Worm (Caenorhabditis elegans) whole organism, late embryonic: ENCODE data around the gene pax-1.

Experiments
- ceh-34 ChIP-seq: sonication (generic microtip); optimal IDR thresholded peaks from 2 replicates; lab custom pipeline; 2016; ENCODE audit warnings: mild to moderate bottlenecking, missing genetic modification characterization, missing compliant biosample characterization
- che-1 ChIP-seq: sonication (generic microtip); optimal IDR thresholded peaks from 2 replicates; lab custom pipeline; 2016; ENCODE audit warnings: mild to moderate bottlenecking, missing genetic modification characterization, missing compliant biosample characterization
- fkh-10 ChIP-seq: fragments of 150-350 bp; optimal IDR thresholded peaks from 2 replicates; lab custom pipeline; 2014; ENCODE audit warnings: missing biosample characterization, missing genetic modification reagents, missing genetic modification characterization
- lin-11 ChIP-seq: fragments of 200-800 bp; sonication (Bioruptor generic); optimal IDR thresholded peaks from 2 replicates; lab custom pipeline; 2018; ENCODE audit warnings: mild to moderate bottlenecking, missing genetic modification characterization, missing compliant biosample characterization
- madf-2 ChIP-seq: sonication (generic microtip); optimal IDR thresholded peaks from 2 replicates; lab custom pipeline; 2017; ENCODE audit warnings: missing genetic modification characterization, missing compliant biosample characterization
- nhr-11 ChIP-seq: fragments of 150-350 bp; optimal IDR thresholded peaks from 2 replicates; lab custom pipeline; 2014; ENCODE audit warnings: missing biosample characterization, missing genetic modification characterization
- pha-4 ChIP-seq: fragments of 150-350 bp; optimal IDR thresholded peaks from 2 replicates; lab custom pipeline; 2018; ENCODE audit warnings: missing biosample characterization, missing genetic modification reagents, missing genetic modification characterization
- pqm-1 ChIP-seq: sonication (generic microtip); optimal IDR thresholded peaks from 2 replicates; lab custom pipeline; 2016; ENCODE audit warnings: missing genetic modification characterization, missing compliant biosample characterization
- syd-9 ChIP-seq: sonication (generic microtip); optimal IDR thresholded peaks from 2 replicates; lab custom pipeline; 2016; ENCODE audit warnings: mild to moderate bottlenecking, missing genetic modification characterization, moderate library complexity, missing compliant biosample characterization
- tbx-2 ChIP-seq: sonication (generic microtip); optimal IDR thresholded peaks from 2 replicates; lab custom pipeline; 2016; ENCODE audit warnings: missing genetic modification characterization, missing compliant biosample characterization
- unc-55 ChIP-seq: sonication (generic microtip); optimal IDR thresholded peaks from 2 replicates; lab custom pipeline; 2017; ENCODE audit warnings: missing biosample characterization, missing genetic modification reagents, missing genetic modification characterization
- unc-86 ChIP-seq: sonication (generic microtip); optimal IDR thresholded peaks from 2 replicates; lab custom pipeline; 2016; ENCODE audit warnings: missing genetic modification characterization, missing compliant biosample characterization

ce11 chrV:8267275-8267674 is 42.5 kb downstream of the pax-1 start:
- TF ChIP-seq tbx-2 (tag; lab: Kevin White, UChicago) (no peak), unc-86 (tag; lab: Kevin White, UChicago) (no peak), syd-9 (tag; lab: Kevin White, UChicago) (no peak), pqm-1 (tag; lab: Kevin White, UChicago) (no peak), unc-55 (GFP tag; lab: Kevin White, UChicago) (no peak), madf-2 (tag; lab: Kevin White, UChicago) (no peak), nhr-11 (tag; lab: Kevin White, UChicago) (no peak), lin-11 (no peak), che-1 (tag; lab: Kevin White, UChicago) (no peak), ceh-34 (tag; lab: Kevin White, UChicago) (no peak), fkh-10 (no peak), pha-4 (no peak)
